Worm (Caenorhabditis elegans): Measurements from ENCODE around the gene daf-36.

- TF ChIP-seq nhr-42 (GFP tag; IDR thresholded peaks at IDR 0.05) (no peak), fos-1 (tag; optimal IDR thresholded peaks at IDR 0.05) (no peak)
Observed at ce11 chrV:10229222-10229879, 3.8 kb upstream of the daf-36 start, which contains the start of the genes pyt-1 and fipr-7.
